Fruit fly (Drosophila melanogaster): ENCODE results near the gene CadN.
A peak's percentile ranks its signal among the peaks of the same experiment; 100 is the strongest.

DNA sequence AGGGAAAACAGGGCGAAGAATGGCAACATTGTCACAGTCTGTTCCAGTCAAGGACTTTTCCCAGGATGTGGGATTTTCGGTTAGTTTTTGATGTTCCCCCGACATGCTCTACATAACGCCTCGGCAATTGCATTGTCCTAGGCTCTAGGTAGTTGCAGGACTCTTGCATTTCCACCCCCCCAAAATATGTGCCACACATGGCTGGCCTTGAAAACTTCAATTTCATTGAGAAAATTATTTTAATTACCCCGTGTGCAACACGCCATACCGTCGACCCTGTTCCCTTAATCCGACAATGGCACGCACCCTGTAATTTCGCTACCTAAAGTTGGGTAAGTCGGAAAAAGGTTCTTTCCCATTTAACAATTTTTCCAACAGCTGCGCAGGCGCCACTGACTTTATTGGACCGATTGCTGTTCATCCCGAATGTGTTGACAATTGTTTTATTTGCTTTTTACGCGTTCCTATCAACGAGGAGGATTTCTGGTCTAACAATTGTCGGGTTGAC is 37.7 kb downstream of the CadN start:
- TF ChIP-seq eve (GFP tag; optimal IDR thresholded peaks at IDR 0.05), result no peak
- TF ChIP-seq nerfin-1 (tag; optimal IDR thresholded peaks at IDR 0.05), result peak; percentile 3
- TF ChIP-seq Sox100B (GFP tag; optimal IDR thresholded peaks at IDR 0.05), result no peak
- TF ChIP-seq CG3838 (GFP tag; optimal IDR thresholded peaks at IDR 0.05), result no peak
- TF ChIP-seq CG17568 (GFP tag; optimal IDR thresholded peaks at IDR 0.05), result no peak
- no peak for TF ChIP-seq CG4404 (GFP tag; IDR thresholded peaks at IDR 0.05)
- TF ChIP-seq CG3281 (GFP tag; optimal IDR thresholded peaks at IDR 0.05), result no peak
- no peak for TF ChIP-seq Kr (GFP tag; optimal IDR thresholded peaks at IDR 0.05)
- TF ChIP-seq Scr (GFP tag; IDR thresholded peaks at IDR 0.05; ENCODE audit: partially characterized antibody), result no peak
- TF ChIP-seq Opbp (GFP tag; IDR thresholded peaks at IDR 0.05; ENCODE audit: partially characterized antibody), result no peak
